Worm (Caenorhabditis elegans) whole organism, L4/young adult: ENCODE measurements around the gene gcy-34.

Experiments used
- W03F9.2 ChIP-seq: fragments of 150-350 bp; optimal IDR thresholded peaks from 2 replicates; lab custom pipeline; 2014; ENCODE audit warnings: missing biosample characterization, missing genetic modification characterization
- dao-5 ChIP-seq: sonication (generic microtip); optimal IDR thresholded peaks from 2 replicates; lab custom pipeline; 2016; ENCODE audit warnings: missing genotype, missing genetic modification characterization, moderate library complexity, missing compliant biosample characterization
- him-1 ChIP-seq: sonication (generic microtip); optimal IDR thresholded peaks from 2 replicates; lab custom pipeline; 2016; ENCODE audit warnings: missing genotype, missing genetic modification reagents, missing genetic modification characterization, missing compliant biosample characterization

- TF ChIP-seq dao-5 (tag; lab: Kevin White, UChicago) (no peak), W03F9.2 (tag; lab: Kevin White, UChicago) (no peak), him-1 (tag; lab: Kevin White, UChicago) (no peak)
Observed at ce11 chrV:13372821-13373220, 12.9 kb downstream of the gcy-34 start.
